Worm (Caenorhabditis elegans) whole organism, L4 larva: ENCODE data around the gene cgh-1.

Source experiments
- Y5F2A.4 ChIP-seq: fragments of 200-800 bp; sonication (Bioruptor generic); optimal IDR thresholded peaks from 2 replicates; lab custom pipeline; 2018; ENCODE audit warnings: mild to moderate bottlenecking, missing genetic modification characterization, missing compliant biosample characterization
- ceh-82 ChIP-seq: sonication (generic microtip); optimal IDR thresholded peaks from 2 replicates; lab custom pipeline; 2017; ENCODE audit warnings: missing biosample characterization, missing genetic modification characterization
- dmd-9 ChIP-seq: fragments of 200-800 bp; sonication (Bioruptor generic); IDR thresholded peaks from 2 replicates; pipeline ENCODE4 v1.3.6; 2022; ENCODE audit warnings: missing genetic modification reagents, missing genetic modification characterization, missing compliant biosample characterization
- duxl-1 ChIP-seq: sonication (generic microtip); optimal IDR thresholded peaks from 2 replicates; lab custom pipeline; 2016; ENCODE audit warnings: mild to moderate bottlenecking, missing genetic modification characterization, moderate library complexity, missing compliant biosample characterization; ENCODE audit not compliant: poor library complexity
- dve-1 ChIP-seq: sonication (generic microtip); optimal IDR thresholded peaks from 2 replicates; lab custom pipeline; 2017; ENCODE audit warnings: antibody characterized with exemption, mild to moderate bottlenecking, missing genetic modification characterization, missing compliant biosample characterization; ENCODE audit not compliant: insufficient read depth
- hif-1 ChIP-seq, 2 experiments: sonication (generic microtip); optimal IDR thresholded peaks; 2 replicates each; lab custom pipeline; 2016 to 2017; ENCODE audit warnings: missing compliant biosample characterization in 2 of 2, missing genetic modification characterization in 2 of 2, missing genetic modification reagents in 2 of 2, missing genotype in 2 of 2, mild to moderate bottlenecking in 1 of 2
- lin-15B ChIP-seq: fragments of 150-350 bp; sonication (generic microtip); optimal IDR thresholded peaks from 3 replicates; lab custom pipeline; 2014; ENCODE audit warnings: missing biosample characterization, missing genetic modification characterization
- lsy-2 ChIP-seq, 2 experiments: fragments of 150-350 bp in 1 of 2; sonication (generic microtip) in 1 of 2; optimal IDR thresholded peaks; 2 replicates each; lab custom pipeline; 2014 to 2017; ENCODE audit warnings: missing biosample characterization in 2 of 2, missing genetic modification characterization in 2 of 2
- nhr-237 ChIP-seq: sonication (generic microtip); optimal IDR thresholded peaks from 2 replicates; lab custom pipeline; 2017; ENCODE audit warnings: missing biosample characterization, missing genetic modification characterization
- nhr-6 ChIP-seq: fragments of 150-350 bp; optimal IDR thresholded peaks from 2 replicates; lab custom pipeline; 2014; ENCODE audit warnings: missing biosample characterization, missing genetic modification characterization
- unc-62 ChIP-seq, 3 experiments: fragments of 150-350 bp in 1 of 3; sonication (generic microtip); optimal IDR thresholded peaks in 2 of 3; peaks in 1 of 3; 1 replicate in 1 of 3; 2 replicates in 2 of 3; lab custom pipeline; 2014 to 2017; ENCODE audit warnings: missing biosample characterization in 3 of 3, missing genetic modification characterization in 3 of 3, missing genetic modification reagents in 3 of 3, missing genotype in 1 of 3

ce11 chrIII:7489055-7489534, 8.5 kb downstream of the cgh-1 start, which contains the start of gene mup-4:
- TF ChIP-seq dmd-9 (GFP tag; lab: Robert Waterston, UW) (no peak), unc-62 (GFP tag; optimal IDR thresholded peaks at IDR 0.05 in 1 of 2; lab: Kevin White, UChicago) (no peak), unc-62 (tag; optimal IDR thresholded peaks at IDR 0.05; lab: Kevin White, UChicago) (no peak), ceh-82 (tag; lab: Kevin White, UChicago) (no peak), nhr-237 (tag; lab: Kevin White, UChicago) (no peak), nhr-6 (tag; lab: Kevin White, UChicago) (no peak), Y5F2A.4 (no peak), hif-1 (tag; optimal IDR thresholded peaks at IDR 0.05; lab: Kevin White, UChicago) (no peak), lin-15B (tag; lab: Kevin White, UChicago) (no peak), dve-1 (no peak), lsy-2 (tag; optimal IDR thresholded peaks at IDR 0.05; lab: Kevin White, UChicago) (no peak), duxl-1 (tag; lab: Kevin White, UChicago) (no peak)
